Worm (Caenorhabditis elegans): Measurements from ENCODE around the gene col-143.

- TF ChIP-seq him-1 (tag; optimal IDR thresholded peaks at IDR 0.05) = no peak
- TF ChIP-seq dao-5 (tag; optimal IDR thresholded peaks at IDR 0.05) = no peak
- no peak for TF ChIP-seq W03F9.2 (tag; optimal IDR thresholded peaks at IDR 0.05)
Measured at ce11 chrV:6801850-6802249, 33.6 kb upstream of the col-143 start, which contains the start of gene dmsr-10.

Data from whole organism, L4/young adult.